Worm (Caenorhabditis elegans) whole organism, young adult: ENCODE measurements around the gene T10B5.3.
A peak's percentile ranks its signal among the peaks of the same experiment; 100 is the strongest.

Source experiments
- B0035.1 ChIP-seq: sonication (generic microtip); optimal IDR thresholded peaks from 2 replicates; lab custom pipeline; 2016; ENCODE audit warnings: missing genetic modification characterization, mild to moderate bottlenecking, missing compliant biosample characterization, missing genotype, missing genetic modification reagents
- B0261.1 ChIP-seq: sonication (generic microtip); optimal IDR thresholded peaks from 2 replicates; lab custom pipeline; 2016; ENCODE audit warnings: mild to moderate bottlenecking, missing genetic modification characterization, moderate library complexity, missing compliant biosample characterization
- B0336.3 ChIP-seq: fragments of 200-800 bp; sonication (Bioruptor generic); IDR thresholded peaks from 2 replicates; pipeline ENCODE4 v1.3.6; 2022; ENCODE audit warnings: missing genetic modification characterization, missing compliant biosample characterization
- F33H1.4 ChIP-seq: fragments of 200-800 bp; sonication (Bioruptor generic); IDR thresholded peaks from 2 replicates; pipeline ENCODE4 v1.3.6; 2022; ENCODE audit warnings: missing genetic modification reagents, missing genetic modification characterization, missing compliant biosample characterization
- F49E8.2 ChIP-seq: sonication (generic microtip); optimal IDR thresholded peaks from 3 replicates; lab custom pipeline; 2017; ENCODE audit warnings: missing genetic modification characterization, mild to moderate bottlenecking, missing compliant biosample characterization, antibody characterized with exemption, moderate library complexity; ENCODE audit not compliant: insufficient read depth
- F57A8.1 ChIP-seq: fragments of 200-800 bp; sonication (Bioruptor generic); optimal IDR thresholded peaks from 2 replicates; lab custom pipeline; 2018; ENCODE audit warnings: mild to moderate bottlenecking, missing genetic modification characterization, moderate library complexity, missing compliant biosample characterization
- Y53F4B.3 ChIP-seq: fragments of 200-800 bp; sonication (Bioruptor generic); IDR thresholded peaks from 2 replicates; pipeline ENCODE4 v1.3.6; 2022; ENCODE audit warnings: missing genetic modification reagents, missing genetic modification characterization, missing compliant biosample characterization
- Y67H2A.10 ChIP-seq: fragments of 200-800 bp; sonication (Bioruptor generic); conservative IDR thresholded peaks from 2 replicates; pipeline ENCODE4 v1.3.6; 2022; ENCODE audit warnings: missing genetic modification reagents, missing genetic modification characterization, missing compliant biosample characterization
- Y95B8A.8 ChIP-seq: fragments of 200-800 bp; sonication (Bioruptor generic); IDR thresholded peaks from 2 replicates; pipeline ENCODE4 v1.3.6; 2022; ENCODE audit warnings: missing genetic modification reagents, missing genetic modification characterization, missing compliant biosample characterization
- ZK185.1 ChIP-seq: sonication (generic microtip); optimal IDR thresholded peaks from 2 replicates; lab custom pipeline; 2016; ENCODE audit warnings: mild to moderate bottlenecking, missing genetic modification characterization, missing compliant biosample characterization; ENCODE audit not compliant: poor library complexity, severe bottlenecking
- akir-1 ChIP-seq: fragments of 200-800 bp; sonication (Bioruptor generic); optimal IDR thresholded peaks from 2 replicates; lab custom pipeline; 2018; ENCODE audit warnings: mild to moderate bottlenecking, missing genetic modification characterization, moderate library complexity, missing compliant biosample characterization
- aptf-3 ChIP-seq: fragments of 200-800 bp; sonication (Bioruptor generic); IDR thresholded peaks from 2 replicates; pipeline ENCODE4 v1.3.6; 2022; ENCODE audit warnings: missing genetic modification characterization, missing compliant biosample characterization
- bed-2 ChIP-seq: fragments of 200-800 bp; sonication (Bioruptor generic); IDR thresholded peaks from 2 replicates; pipeline ENCODE4 v1.3.6; 2022; ENCODE audit warnings: missing genetic modification reagents, missing genetic modification characterization, missing compliant biosample characterization
- cebp-1 ChIP-seq, 2 experiments: fragments of 200-800 bp in 1 of 2; sonication (Bioruptor generic) in 1 of 2; sonication (generic microtip) in 1 of 2; IDR thresholded peaks in 1 of 2; optimal IDR thresholded peaks in 1 of 2; 2 replicates each; pipeline versions ENCODE4 v1.3.6 to Lab custom; 2017 to 2022; ENCODE audit warnings: missing compliant biosample characterization in 2 of 2, missing genetic modification characterization in 2 of 2, mild to moderate bottlenecking in 1 of 2, missing genetic modification reagents in 1 of 2, moderate library complexity in 1 of 2
- cebp-2 ChIP-seq: fragments of 200-800 bp; sonication (Bioruptor generic); IDR thresholded peaks from 2 replicates; pipeline ENCODE4 v1.3.6; 2022; ENCODE audit warnings: missing genetic modification characterization, missing compliant biosample characterization
- ceh-100 ChIP-seq: fragments of 200-800 bp; sonication (Bioruptor generic); IDR thresholded peaks from 2 replicates; pipeline ENCODE4 v1.3.6; 2022; ENCODE audit warnings: missing genetic modification reagents, missing genetic modification characterization, missing compliant biosample characterization
- dpl-1 ChIP-seq: fragments of 150-350 bp; optimal IDR thresholded peaks from 2 replicates; lab custom pipeline; 2014; ENCODE audit warnings: missing biosample characterization, missing genetic modification reagents, missing genetic modification characterization
- efl-1 ChIP-seq: fragments of 150-350 bp; optimal IDR thresholded peaks from 2 replicates; lab custom pipeline; 2014; ENCODE audit warnings: missing biosample characterization, missing genetic modification reagents, missing genetic modification characterization
- egl-18 ChIP-seq: fragments of 200-800 bp; sonication (Bioruptor generic); IDR thresholded peaks from 2 replicates; pipeline ENCODE4 v1.3.6; 2022; ENCODE audit warnings: missing genetic modification reagents, missing genetic modification characterization, missing compliant biosample characterization
- egrh-3 ChIP-seq: fragments of 200-800 bp; sonication (Bioruptor generic); IDR thresholded peaks from 2 replicates; pipeline ENCODE4 v1.3.6; 2022; ENCODE audit warnings: missing genetic modification reagents, missing genetic modification characterization, missing compliant biosample characterization
- ets-4 ChIP-seq: fragments of 200-800 bp; sonication (Bioruptor generic); optimal IDR thresholded peaks from 2 replicates; lab custom pipeline; 2018; ENCODE audit warnings: mild to moderate bottlenecking, missing genetic modification characterization, missing compliant biosample characterization
- hmg-1.2 ChIP-seq: fragments of 200-800 bp; sonication (Bioruptor generic); IDR thresholded peaks from 2 replicates; pipeline ENCODE4 v1.3.6; 2022; ENCODE audit warnings: missing genetic modification reagents, missing genetic modification characterization, missing compliant biosample characterization
- lag-1 ChIP-seq: fragments of 200-800 bp; sonication (Bioruptor generic); IDR thresholded peaks from 2 replicates; pipeline ENCODE4 v1.3.6; 2022; ENCODE audit warnings: missing genetic modification reagents, missing genetic modification characterization, missing compliant biosample characterization
- lin-54 ChIP-seq: fragments of 200-800 bp; sonication (Bioruptor generic); optimal IDR thresholded peaks from 2 replicates; lab custom pipeline; 2018; ENCODE audit warnings: mild to moderate bottlenecking, missing genetic modification characterization, missing compliant biosample characterization
- madf-8 ChIP-seq: fragments of 200-800 bp; sonication (Bioruptor generic); conservative IDR thresholded peaks from 2 replicates; pipeline ENCODE4 v1.3.6; 2022; ENCODE audit warnings: missing genetic modification reagents, missing genetic modification characterization, missing compliant biosample characterization
- mes-4 ChIP-seq: sonication (generic microtip); optimal IDR thresholded peaks from 2 replicates; lab custom pipeline; 2016; ENCODE audit warnings: missing genotype, missing genetic modification characterization, missing compliant biosample characterization
- mxl-1 ChIP-seq: sonication (generic microtip); optimal IDR thresholded peaks from 2 replicates; lab custom pipeline; 2016; ENCODE audit warnings: missing genetic modification characterization, missing compliant biosample characterization
- nhr-80 ChIP-seq: sonication (generic microtip); optimal IDR thresholded peaks from 2 replicates; lab custom pipeline; 2016; ENCODE audit warnings: missing genetic modification characterization, missing compliant biosample characterization
- rec-8 ChIP-seq, 2 experiments: sonication (generic microtip); optimal IDR thresholded peaks; 2 replicates each; lab custom pipeline; 2016; ENCODE audit warnings: mild to moderate bottlenecking in 2 of 2, missing genetic modification characterization in 2 of 2, missing genetic modification reagents in 2 of 2, missing genotype in 2 of 2, missing biosample characterization in 1 of 2, missing compliant biosample characterization in 1 of 2, moderate library complexity in 1 of 2
- sea-2 ChIP-seq: fragments of 200-800 bp; sonication (Bioruptor generic); IDR thresholded peaks from 2 replicates; pipeline ENCODE4 v1.3.6; 2022; ENCODE audit warnings: missing genetic modification characterization, missing compliant biosample characterization
- snpc-3.4 ChIP-seq: sonication (generic microtip); optimal IDR thresholded peaks from 2 replicates; lab custom pipeline; 2017; ENCODE audit warnings: missing genetic modification characterization, mild to moderate bottlenecking, missing compliant biosample characterization, antibody characterized with exemption, moderate library complexity, missing genotype, missing genetic modification reagents
- tbx-9 ChIP-seq: sonication (generic microtip); optimal IDR thresholded peaks from 2 replicates; lab custom pipeline; 2016; ENCODE audit warnings: borderline replicate concordance, missing genetic modification characterization, inconsistent platforms, missing compliant biosample characterization
- xnd-1 ChIP-seq: sonication (generic microtip); optimal IDR thresholded peaks from 2 replicates; lab custom pipeline; 2016; ENCODE audit warnings: missing genotype, missing genetic modification reagents, missing genetic modification characterization, missing compliant biosample characterization
- zfh-2 ChIP-seq: fragments of 200-800 bp; sonication (Bioruptor generic); conservative IDR thresholded peaks from 2 replicates; pipeline ENCODE4 v1.3.6; 2022; ENCODE audit warnings: missing genetic modification reagents, missing genetic modification characterization, missing compliant biosample characterization
- ztf-18 ChIP-seq: sonication (generic microtip); optimal IDR thresholded peaks from 2 replicates; lab custom pipeline; 2016; ENCODE audit warnings: missing genotype, mild to moderate bottlenecking, missing genetic modification characterization, missing compliant biosample characterization
- ztf-28 ChIP-seq: fragments of 200-800 bp; sonication (Bioruptor generic); IDR thresholded peaks from 2 replicates; pipeline ENCODE4 v1.3.6; 2022; ENCODE audit warnings: missing genetic modification reagents, missing genetic modification characterization, missing compliant biosample characterization

The T10B5.3 gene

ce11 chrV:1856176-1856575, 13.4 kb downstream of the T10B5.3 start, which contains the start of gene T10B5.10:
TSS of gene T10B5.10 (minus strand) at chrV:1856276.
- TF ChIP-seq dpl-1 (no peak), ceh-100 (GFP tag; lab: Robert Waterston, UW) (no peak), ZK185.1 (tag; lab: Kevin White, UChicago) (no peak), mes-4 (tag; lab: Kevin White, UChicago) (no peak), hmg-1.2 (GFP tag; lab: Robert Waterston, UW) (no peak), Y95B8A.8 (no peak), B0336.3 (GFP tag; lab: Robert Waterston, UW) (no peak), Y67H2A.10 (GFP tag; lab: Robert Waterston, UW) (no peak), lin-54 (GFP tag; lab: Kevin White, UChicago) (no peak), nhr-80 (no peak), ets-4 (GFP tag; lab: Kevin White, UChicago) (no peak), B0035.1 (no peak), cebp-1 (GFP tag; IDR thresholded peaks at IDR 0.05; lab: Robert Waterston, UW) (no peak), cebp-1 (tag; optimal IDR thresholded peaks at IDR 0.05; lab: Kevin White, UChicago) (no peak), egl-18 (GFP tag; lab: Robert Waterston, UW) (no peak)

ce11 chrV:1855087-1855486, 14.5 kb downstream of the T10B5.3 start:
- no peak for TF ChIP-seq rec-8 (tag; optimal IDR thresholded peaks at IDR 0.05; lab: Kevin White, UChicago)
- peak; percentile 18; the same call in 1 of the 2 replicates for TF ChIP-seq hmg-1.2 (GFP tag; lab: Robert Waterston, UW)

DNA sequence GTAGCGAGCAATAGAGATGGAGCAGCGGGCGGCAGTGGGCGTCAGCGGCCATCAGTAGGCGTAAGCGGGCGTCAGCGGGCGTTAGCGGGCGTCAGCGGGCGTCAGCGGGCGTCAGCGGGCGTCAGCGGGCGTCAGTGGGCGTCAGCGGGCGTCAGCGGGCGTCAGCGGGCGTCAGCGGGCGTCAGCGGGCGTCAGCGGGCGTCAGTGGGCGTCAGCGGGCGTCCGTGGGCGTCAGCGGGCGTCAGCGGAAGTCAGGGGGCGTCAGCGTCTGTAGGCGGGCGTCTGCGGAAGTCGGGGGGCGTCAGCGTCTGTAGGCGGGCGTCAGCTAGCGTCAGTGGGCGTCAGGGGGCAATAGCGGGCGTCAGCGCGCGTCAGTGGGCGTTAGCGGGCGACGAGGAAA, 19.6 kb downstream of the T10B5.3 start:
- TF ChIP-seq egrh-3 (GFP tag; lab: Robert Waterston, UW) (peak; percentile 99), cebp-2 (0 out of 2 replicates have a peak, but pooled peaks have one; percentile 46), zfh-2 (GFP tag; lab: Robert Waterston, UW) (peak; percentile 94), bed-2 (GFP tag; lab: Robert Waterston, UW) (0 out of 2 replicates have a peak, but pooled peaks have one; percentile 31)
- TF ChIP-seq, all 124 proteins: peak for 4; not testable (repeated sequence) for 120

ce11 chrV:1848590-1848989, 21.0 kb downstream of the T10B5.3 start:
- TF ChIP-seq ztf-28 (GFP tag; lab: Robert Waterston, UW), result no peak
- TF ChIP-seq tbx-9 (tag; lab: Kevin White, UChicago), result no peak
- no peak for TF ChIP-seq F33H1.4 (GFP tag; lab: Robert Waterston, UW)
- TF ChIP-seq mes-4 (tag; lab: Kevin White, UChicago), result no peak
- no peak for TF ChIP-seq aptf-3
- TF ChIP-seq F49E8.2, result no peak
- TF ChIP-seq xnd-1 (tag; lab: Kevin White, UChicago), result no peak
- TF ChIP-seq egl-18 (GFP tag; lab: Robert Waterston, UW), result no peak
- TF ChIP-seq B0261.1 (tag; lab: Kevin White, UChicago), result no peak
- no peak for TF ChIP-seq dpl-1
- TF ChIP-seq efl-1, result no peak
- no peak for TF ChIP-seq mxl-1

DNA sequence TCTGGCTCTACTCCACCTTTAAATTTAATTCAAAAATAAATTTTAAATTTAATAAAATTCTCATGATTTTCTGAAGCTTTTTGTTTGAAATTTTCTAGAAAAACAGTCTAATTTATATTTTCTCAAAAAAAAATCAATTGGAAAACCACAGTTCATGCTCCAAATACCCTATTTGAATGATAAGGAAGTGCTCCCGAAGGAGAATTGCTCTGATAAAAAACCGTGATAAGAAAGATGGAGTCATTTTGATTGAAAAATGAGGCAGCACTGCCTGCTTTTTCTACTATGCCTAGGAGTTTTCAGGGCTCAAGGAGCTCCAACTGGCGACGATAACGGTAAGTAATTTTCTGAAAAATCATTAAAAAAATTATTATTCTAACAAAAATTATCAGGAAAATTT, 23.6 kb downstream of the T10B5.3 start, which contains the start of gene T10B5.7:
Gene T10B5.7, plus strand, starts transcription at position 225 of the 400 bp plus-strand sequence.
- peak; percentile 46 for TF ChIP-seq nhr-80
- TF ChIP-seq ztf-18 (tag; lab: Kevin White, UChicago), result no peak

ce11 chrV:1841744-1842143, 27.8 kb downstream of the T10B5.3 start, which contains the start of gene T10B5.8:
TSS of gene T10B5.8 (plus strand) at chrV:1842044.
- TF ChIP-seq Y53F4B.3 (GFP tag; lab: Robert Waterston, UW) (no peak), tbx-9 (tag; lab: Kevin White, UChicago) (no peak), bed-2 (GFP tag; lab: Robert Waterston, UW) (no peak), akir-1 (GFP tag; lab: Kevin White, UChicago) (no peak), snpc-3.4 (tag; lab: Kevin White, UChicago) (no peak), F57A8.1 (GFP tag; lab: Kevin White, UChicago) (no peak), Y67H2A.10 (GFP tag; lab: Robert Waterston, UW) (no peak), sea-2 (GFP tag; lab: Robert Waterston, UW) (no peak), hmg-1.2 (GFP tag; lab: Robert Waterston, UW) (no peak), madf-8 (GFP tag; lab: Robert Waterston, UW) (no peak), lag-1 (GFP tag; lab: Robert Waterston, UW) (no peak), cebp-2 (no peak)
